Fruit fly (Drosophila melanogaster) whole organism, wandering third instar larva: Measurements from ENCODE around the gene CG13117.

Experiments used
- Abd-B ChIP-seq: fragments of >200 bp; optimal IDR thresholded peaks from 2 replicates; lab custom pipeline; 2017; ENCODE audit warnings: missing biosample characterization, missing genetic modification characterization
- CG32264 ChIP-seq: fragments of 200-800 bp; sonication (Bioruptor generic); optimal IDR thresholded peaks from 2 replicates; lab custom pipeline; 2016; ENCODE audit warnings: missing biosample characterization, missing genetic modification characterization
- CG9705 ChIP-seq: fragments of 200-800 bp; sonication (Bioruptor generic); optimal IDR thresholded peaks from 2 replicates; lab custom pipeline; 2018; ENCODE audit warnings: missing biosample characterization, mild to moderate bottlenecking, missing genetic modification characterization
- CrebA ChIP-seq: fragments of 200-800 bp; sonication (Bioruptor generic); optimal IDR thresholded peaks from 2 replicates; lab custom pipeline; 2016; ENCODE audit warnings: missing biosample characterization, mild to moderate bottlenecking, missing genetic modification characterization, borderline replicate concordance
- Dfd ChIP-seq: fragments of >200 bp; optimal IDR thresholded peaks from 2 replicates; lab custom pipeline; 2017; ENCODE audit warnings: missing biosample characterization, missing genetic modification characterization
- Dif ChIP-seq: fragments of 200-275, 200-300 bp; sonication (Bioruptor generic); optimal IDR thresholded peaks from 2 replicates; lab custom pipeline; 2018; ENCODE audit warnings: missing biosample characterization, missing genetic modification characterization; ENCODE audit not compliant: partially characterized antibody
- GATAd ChIP-seq: sonication (Bioruptor generic); optimal IDR thresholded peaks from 2 replicates; lab custom pipeline; 2016; ENCODE audit warnings: missing biosample characterization, missing genetic modification characterization
- HLH106 ChIP-seq: fragments of 200-800 bp; optimal IDR thresholded peaks from 3 replicates; lab custom pipeline; 2019; ENCODE audit warnings: missing biosample characterization, mild to moderate bottlenecking, missing genetic modification characterization, moderate library complexity
- Hnf4 ChIP-seq: fragments of 200-800 bp; sonication (Bioruptor generic); optimal IDR thresholded peaks from 2 replicates; lab custom pipeline; 2016; ENCODE audit warnings: missing biosample characterization, mild to moderate bottlenecking, missing genetic modification characterization
- Hr78 ChIP-seq: fragments of >200 bp; optimal IDR thresholded peaks from 2 replicates; lab custom pipeline; 2017; ENCODE audit warnings: missing biosample characterization, missing genetic modification characterization
- Jra ChIP-seq: sonication (Bioruptor generic); optimal IDR thresholded peaks from 2 replicates; lab custom pipeline; 2016; ENCODE audit warnings: missing biosample characterization, missing genetic modification characterization
- Mio ChIP-seq: sonication (Bioruptor generic); optimal IDR thresholded peaks from 2 replicates; lab custom pipeline; 2016; ENCODE audit warnings: missing biosample characterization, missing genetic modification characterization
- Myc ChIP-seq: fragments of >200 bp; optimal IDR thresholded peaks from 2 replicates; lab custom pipeline; 2017
- N ChIP-seq: fragments of >200 bp; optimal IDR thresholded peaks from 2 replicates; lab custom pipeline; 2018; ENCODE audit warnings: missing biosample characterization, missing external identifiers, missing genetic modification characterization
- OdsH ChIP-seq: fragments of 200-800 bp; sonication (Bioruptor generic); optimal IDR thresholded peaks from 2 replicates; lab custom pipeline; 2016; ENCODE audit warnings: missing biosample characterization, mild to moderate bottlenecking, missing genetic modification characterization
- Rel ChIP-seq, 2 experiments: fragments of 200-800 bp; sonication (Bioruptor generic) in 1 of 2; optimal IDR thresholded peaks; 2 replicates in 1 of 2; 3 replicates in 1 of 2; lab custom pipeline; 2016 to 2019; ENCODE audit warnings: mild to moderate bottlenecking in 2 of 2, missing biosample characterization in 2 of 2, missing genetic modification characterization in 2 of 2, moderate library complexity in 1 of 2
- Vsx2 ChIP-seq: fragments of 200-300, 225-300 bp; sonication (Bioruptor generic); optimal IDR thresholded peaks from 2 replicates; lab custom pipeline; 2018; ENCODE audit warnings: missing biosample characterization, missing genetic modification characterization; ENCODE audit not compliant: partially characterized antibody
- br ChIP-seq: fragments of 200-800 bp; sonication (Bioruptor generic); optimal IDR thresholded peaks from 2 replicates; lab custom pipeline; 2016; ENCODE audit warnings: missing biosample characterization, missing genetic modification characterization
- brk ChIP-seq: fragments of 200-800 bp; sonication (Bioruptor generic); optimal IDR thresholded peaks from 2 replicates; lab custom pipeline; 2016; ENCODE audit warnings: missing biosample characterization, mild to moderate bottlenecking, missing genetic modification characterization
- dl ChIP-seq, 2 experiments: fragments of 175-275, 200-275 bp in 1 of 2; fragments of 200-275 bp in 1 of 2; sonication (Bioruptor generic); optimal IDR thresholded peaks; lab custom pipeline; 2018; ENCODE audit warnings: mild to moderate bottlenecking in 2 of 2, missing biosample characterization in 2 of 2, missing genetic modification characterization in 2 of 2, moderate library complexity in 2 of 2; ENCODE audit not compliant: partially characterized antibody in 2 of 2, insufficient read depth in 1 of 2
- dmrt93B ChIP-seq: fragments of 200-800 bp; sonication (Bioruptor generic); optimal IDR thresholded peaks from 2 replicates; lab custom pipeline; 2018; ENCODE audit warnings: missing biosample characterization, mild to moderate bottlenecking, missing genetic modification characterization
- dsf ChIP-seq: sonication (Bioruptor generic); optimal IDR thresholded peaks from 2 replicates; lab custom pipeline; 2016; ENCODE audit warnings: missing biosample characterization, missing genetic modification characterization, borderline replicate concordance
- ey ChIP-seq: fragments of 200-800 bp; sonication (Bioruptor generic); optimal IDR thresholded peaks from 2 replicates; lab custom pipeline; 2016; ENCODE audit warnings: missing biosample characterization, missing genetic modification characterization
- foxo ChIP-seq, 2 experiments: fragments of 200-800 bp; sonication (Bioruptor generic); optimal IDR thresholded peaks; 2 replicates in 1 of 2; 3 replicates in 1 of 2; lab custom pipeline; 2016 to 2017; ENCODE audit warnings: missing biosample characterization in 2 of 2, missing genetic modification characterization in 2 of 2
- fru ChIP-seq: fragments of 200-800 bp; sonication (Bioruptor generic); optimal IDR thresholded peaks from 3 replicates; lab custom pipeline; 2016; ENCODE audit warnings: missing biosample characterization, mild to moderate bottlenecking, missing genetic modification characterization
- h ChIP-seq: fragments of 200-800 bp; sonication (Bioruptor generic); optimal IDR thresholded peaks from 3 replicates; lab custom pipeline; 2016; ENCODE audit warnings: missing biosample characterization, mild to moderate bottlenecking, missing genetic modification characterization
- jim ChIP-seq: fragments of 175-275, 200-325 bp; sonication (Bioruptor generic); optimal IDR thresholded peaks from 2 replicates; lab custom pipeline; 2016; ENCODE audit warnings: missing biosample characterization, mild to moderate bottlenecking, missing genetic modification characterization
- lola ChIP-seq: fragments of >200 bp; optimal IDR thresholded peaks from 2 replicates; lab custom pipeline; 2017; ENCODE audit warnings: missing biosample characterization, missing genetic modification characterization
- pan ChIP-seq: fragments of >200 bp; optimal IDR thresholded peaks from 2 replicates; lab custom pipeline; 2017
- rgr ChIP-seq: fragments of 200-800 bp; sonication (Bioruptor generic); optimal IDR thresholded peaks from 3 replicates; lab custom pipeline; 2016; ENCODE audit warnings: missing biosample characterization, mild to moderate bottlenecking, missing genetic modification characterization
- sage ChIP-seq: fragments of 200-800 bp; sonication (Bioruptor generic); optimal IDR thresholded peaks from 2 replicates; lab custom pipeline; 2016; ENCODE audit warnings: missing biosample characterization, mild to moderate bottlenecking, missing genetic modification characterization
- sv ChIP-seq: fragments of 200-800 bp; sonication (Bioruptor generic); optimal IDR thresholded peaks from 3 replicates; lab custom pipeline; 2016; ENCODE audit warnings: missing biosample characterization, missing genetic modification characterization
- tai ChIP-seq: sonication (Bioruptor generic); optimal IDR thresholded peaks from 2 replicates; lab custom pipeline; 2016; ENCODE audit warnings: missing biosample characterization, missing genetic modification characterization
- usp ChIP-seq: fragments of >200 bp; optimal IDR thresholded peaks from 2 replicates; lab custom pipeline; 2017; ENCODE audit warnings: missing biosample characterization, missing genetic modification characterization
- woc ChIP-seq: sonication (Bioruptor generic); optimal IDR thresholded peaks from 2 replicates; lab custom pipeline; 2016; ENCODE audit warnings: missing biosample characterization, mild to moderate bottlenecking, missing genetic modification characterization

Gene CG13117

dm6 chr2L:9692364-9693348 lies 43.8 kb upstream of the CG13117 start (continued):
- no peak for TF ChIP-seq tai (GFP tag; lab: Kevin White, UChicago)
- TF ChIP-seq dmrt93B (GFP tag; lab: Kevin White, UChicago), result peak; percentile 25
- peak; percentile 67 for TF ChIP-seq ey (GFP tag; lab: Kevin White, UChicago)
- TF ChIP-seq brk (GFP tag; lab: Kevin White, UChicago), result peak; percentile 46
- TF ChIP-seq pan, result no peak

- TF ChIP-seq h (GFP tag; lab: Kevin White, UChicago) (peak; percentile 22), foxo (GFP tag; optimal IDR thresholded peaks at IDR 0.05; lab: Kevin White, UChicago) (no peak), Abd-B (GFP tag; lab: Kevin White, UChicago) (no peak)
Measured at dm6 chr2L:9693924-9694610, 42.4 kb upstream of the CG13117 start.

- TF ChIP-seq fru (GFP tag; lab: Kevin White, UChicago) (no peak), sage (GFP tag; lab: Kevin White, UChicago) (no peak), dsf (GFP tag; lab: Kevin White, UChicago) (no peak), rgr (no peak), Vsx2 (GFP tag; lab: Kevin White, UChicago) (no peak), Mio (GFP tag; lab: Kevin White, UChicago) (no peak), OdsH (GFP tag; lab: Kevin White, UChicago) (no peak), CrebA (GFP tag; lab: Kevin White, UChicago) (no peak), jim (GFP tag; lab: Kevin White, UChicago) (no peak), CG32264 (GFP tag; lab: Kevin White, UChicago) (no peak)
Measured at dm6 chr2L:9695723-9696122, 40.7 kb upstream of the CG13117 start.

- no peak for TF ChIP-seq Mio (GFP tag; lab: Kevin White, UChicago)
- peak; percentile 92 for TF ChIP-seq Dfd (GFP tag; lab: Kevin White, UChicago)
Measured at dm6 chr2L:9697561-9697960, 38.9 kb upstream of the CG13117 start.

dm6 chr2L:9698092-9698922 lies 38.1 kb upstream of the CG13117 start:
- TF ChIP-seq h (GFP tag; lab: Kevin White, UChicago), result no peak
- no peak for TF ChIP-seq Myc (lab: Kevin White, UChicago)
- TF ChIP-seq br (GFP tag; lab: Kevin White, UChicago), result peak; percentile 45
- TF ChIP-seq Dif (GFP tag; lab: Kevin White, UChicago), result peak; percentile 10
- TF ChIP-seq Vsx2 (GFP tag; lab: Kevin White, UChicago), result no peak
- peak; percentile 73 for TF ChIP-seq sage (GFP tag; lab: Kevin White, UChicago)
- TF ChIP-seq jim (GFP tag; lab: Kevin White, UChicago), result no peak
- no peak for TF ChIP-seq HLH106 (tag; lab: Kevin White, UChicago)
- TF ChIP-seq sv (GFP tag; lab: Kevin White, UChicago), result no peak
- TF ChIP-seq woc, result no peak
- TF ChIP-seq Mio (GFP tag; lab: Kevin White, UChicago), result no peak
- TF ChIP-seq brk (GFP tag; lab: Kevin White, UChicago), result peak; percentile 37
- no peak for TF ChIP-seq pan
- TF ChIP-seq OdsH (GFP tag; lab: Kevin White, UChicago), result no peak
- no peak for TF ChIP-seq Hnf4 (GFP tag; lab: Kevin White, UChicago)
- peak; percentile 9 for TF ChIP-seq Rel (GFP tag; optimal IDR thresholded peaks at IDR 0.05; lab: Kevin White, UChicago)
- TF ChIP-seq Rel (tag; optimal IDR thresholded peaks at IDR 0.05; lab: Kevin White, UChicago), result no peak
- no peak for TF ChIP-seq Hr78 (GFP tag; lab: Kevin White, UChicago)
- no peak for TF ChIP-seq dl (GFP tag; optimal IDR thresholded peaks at IDR 0.05; lab: Kevin White, UChicago; ENCODE audit: insufficient read depth in 1 of 2, partially characterized antibody in 2 of 2)
- no peak for TF ChIP-seq usp (GFP tag; lab: Kevin White, UChicago)
- TF ChIP-seq CG9705 (GFP tag; lab: Kevin White, UChicago), result no peak
- TF ChIP-seq Abd-B (GFP tag; lab: Kevin White, UChicago), result no peak
- TF ChIP-seq fru (GFP tag; lab: Kevin White, UChicago), result no peak
- TF ChIP-seq N (GFP tag; lab: Kevin White, UChicago), result peak; percentile 83
- TF ChIP-seq Jra (GFP tag; lab: Kevin White, UChicago), result no peak
- TF ChIP-seq dmrt93B (GFP tag; lab: Kevin White, UChicago), result no peak
- TF ChIP-seq rgr, result peak; percentile 17
- TF ChIP-seq GATAd (GFP tag; lab: Kevin White, UChicago), result no peak
- no peak for TF ChIP-seq ey (GFP tag; lab: Kevin White, UChicago)
- no peak for TF ChIP-seq lola (GFP tag; lab: Kevin White, UChicago)
- TF ChIP-seq tai (GFP tag; lab: Kevin White, UChicago), result no peak
- peak; percentile 49 for TF ChIP-seq CG32264 (GFP tag; lab: Kevin White, UChicago)
